Worm (Caenorhabditis elegans) whole organism, L4/young adult: Measurements from ENCODE around the gene F40H3.3.
A peak's percentile ranks its signal among the peaks of the same experiment; 100 is the strongest.

Source experiments
- W03F9.2 ChIP-seq: fragments of 150-350 bp; optimal IDR thresholded peaks from 2 replicates; lab custom pipeline; 2014; ENCODE audit warnings: missing biosample characterization, missing genetic modification characterization
- dao-5 ChIP-seq: sonication (generic microtip); optimal IDR thresholded peaks from 2 replicates; lab custom pipeline; 2016; ENCODE audit warnings: missing genotype, missing genetic modification characterization, moderate library complexity, missing compliant biosample characterization
- him-1 ChIP-seq: sonication (generic microtip); optimal IDR thresholded peaks from 2 replicates; lab custom pipeline; 2016; ENCODE audit warnings: missing genotype, missing genetic modification reagents, missing genetic modification characterization, missing compliant biosample characterization

F40H3.3 gene

ce11 chrII:6160994-6161393 lies 10.3 kb upstream of the F40H3.3 start, which contains the start of gene exp-1:
TSS of gene exp-1 (minus strand) at chrII:6161094.
- TF ChIP-seq W03F9.2 (tag; lab: Kevin White, UChicago) = no peak
- no peak for TF ChIP-seq him-1 (tag; lab: Kevin White, UChicago)
- no peak for TF ChIP-seq dao-5 (tag; lab: Kevin White, UChicago)

- TF ChIP-seq W03F9.2 (tag; lab: Kevin White, UChicago) (no peak), him-1 (tag; lab: Kevin White, UChicago) (no peak), dao-5 (tag; lab: Kevin White, UChicago) (no peak)
These were observed 6.2 kb upstream of the F40H3.3 start for ce11 chrII:6165152-6165551.

ce11 chrII:6168714-6169113 lies 2.6 kb upstream of the F40H3.3 start:
- TF ChIP-seq W03F9.2 (tag; lab: Kevin White, UChicago) = no peak

- TF ChIP-seq dao-5 (tag; lab: Kevin White, UChicago) (no peak), him-1 (tag; lab: Kevin White, UChicago) (no peak), W03F9.2 (tag; lab: Kevin White, UChicago) (no peak)
These were observed 2.2 kb upstream of the F40H3.3 start, which contains the start of gene hst-3.1 for ce11 chrII:6169156-6169555. TSS of gene hst-3.1 (minus strand) at chrII:6169256.

- TF ChIP-seq W03F9.2 (tag; lab: Kevin White, UChicago) (no peak), him-1 (tag; lab: Kevin White, UChicago) (no peak), dao-5 (tag; lab: Kevin White, UChicago) (no peak)
These were observed 1.1 kb upstream of the F40H3.3 start for ce11 chrII:6170236-6170635.

- TF ChIP-seq W03F9.2 (tag; lab: Kevin White, UChicago) (no peak), dao-5 (tag; lab: Kevin White, UChicago) (no peak), him-1 (tag; lab: Kevin White, UChicago) (no peak)
These were observed 2.1 kb downstream of the F40H3.3 start, which contains the start of gene F40H3.2 for ce11 chrII:6173400-6173799. TSS of gene F40H3.2 (plus strand) at chrII:6173649.

ce11 chrII:6175027-6175426 lies 3.7 kb downstream of the F40H3.3 start:
- TF ChIP-seq dao-5 (tag; lab: Kevin White, UChicago) (no peak), W03F9.2 (tag; lab: Kevin White, UChicago) (no peak), him-1 (tag; lab: Kevin White, UChicago) (peak; percentile 13)

ce11 chrII:6176154-6176897 lies 5.0 kb downstream of the F40H3.3 start:
- TF ChIP-seq dao-5 (tag; lab: Kevin White, UChicago) (no peak), W03F9.2 (tag; lab: Kevin White, UChicago) (no peak), him-1 (tag; lab: Kevin White, UChicago) (no peak)

- TF ChIP-seq dao-5 (tag; lab: Kevin White, UChicago) = no peak
- no peak for TF ChIP-seq W03F9.2 (tag; lab: Kevin White, UChicago)
- no peak for TF ChIP-seq him-1 (tag; lab: Kevin White, UChicago)
These were observed 6.9 kb downstream of the F40H3.3 start for ce11 chrII:6177975-6178742.

- TF ChIP-seq W03F9.2 (tag; lab: Kevin White, UChicago) (no peak), dao-5 (tag; lab: Kevin White, UChicago) (no peak), him-1 (tag; lab: Kevin White, UChicago) (no peak)
These were observed 7.4 kb downstream of the F40H3.3 start for ce11 chrII:6178743-6179129.

ce11 chrII:6179531-6179930 lies 8.2 kb downstream of the F40H3.3 start, which contains the start of gene F40H3.1:
TSS of gene F40H3.1 (plus strand) at chrII:6179831.
- no peak for TF ChIP-seq dao-5 (tag; lab: Kevin White, UChicago)
- no peak for TF ChIP-seq W03F9.2 (tag; lab: Kevin White, UChicago)
- no peak for TF ChIP-seq him-1 (tag; lab: Kevin White, UChicago)

ce11 chrII:6180552-6180951 lies 9.2 kb downstream of the F40H3.3 start:
- TF ChIP-seq dao-5 (tag; lab: Kevin White, UChicago) (no peak), him-1 (tag; lab: Kevin White, UChicago) (no peak), W03F9.2 (tag; lab: Kevin White, UChicago) (no peak)

ce11 chrII:6181337-6181736 lies 10.0 kb downstream of the F40H3.3 start:
- TF ChIP-seq dao-5 (tag; lab: Kevin White, UChicago) (no peak), W03F9.2 (tag; lab: Kevin White, UChicago) (no peak), him-1 (tag; lab: Kevin White, UChicago) (no peak)
